Fruit fly (Drosophila melanogaster) whole organism, adult: ENCODE data around the gene Src64B.

Experiments
- CG14711 ChIP-seq: fragments of 200-800 bp; sonication (Bioruptor generic); optimal IDR thresholded peaks from 2 replicates; lab custom pipeline; 2018; ENCODE audit warnings: missing biosample characterization, mild to moderate bottlenecking, missing genetic modification characterization, moderate library complexity
- CG1620 ChIP-seq: fragments of 200-800 bp; sonication (Bioruptor generic); optimal IDR thresholded peaks from 2 replicates; lab custom pipeline; 2016; ENCODE audit warnings: missing biosample characterization, missing genetic modification characterization
- CG33017 ChIP-seq: fragments of 200-800 bp; sonication (Bioruptor generic); optimal IDR thresholded peaks from 2 replicates; lab custom pipeline; 2018; ENCODE audit warnings: missing biosample characterization, mild to moderate bottlenecking, missing genetic modification characterization, moderate library complexity
- CG7101 ChIP-seq: fragments of 200-800 bp; sonication (Bioruptor generic); optimal IDR thresholded peaks from 2 replicates; lab custom pipeline; 2018; ENCODE audit warnings: missing biosample characterization, mild to moderate bottlenecking, missing genetic modification characterization, moderate library complexity
- Hr96 ChIP-seq: fragments of 200-800 bp; sonication (Bioruptor generic); optimal IDR thresholded peaks from 2 replicates; lab custom pipeline; 2016; ENCODE audit warnings: missing biosample characterization, missing genetic modification characterization
- cic ChIP-seq: fragments of 200-800 bp; sonication (Bioruptor generic); optimal IDR thresholded peaks from 2 replicates; lab custom pipeline; 2017; ENCODE audit warnings: missing biosample characterization, mild to moderate bottlenecking, missing genetic modification characterization, moderate library complexity
- kay ChIP-seq: fragments of 200-800 bp; sonication (Bioruptor generic); peaks from one replicate; lab custom pipeline; 2016; ENCODE audit warnings: missing biosample characterization, missing genetic modification characterization, borderline replicate concordance
- ovo ChIP-seq: fragments of 200-800 bp; sonication (Bioruptor generic); optimal IDR thresholded peaks from 2 replicates; lab custom pipeline; 2016; ENCODE audit warnings: missing biosample characterization, missing genetic modification characterization
- pad ChIP-seq: fragments of 200-800 bp; sonication (Bioruptor generic); optimal IDR thresholded peaks from 3 replicates; lab custom pipeline; 2017; ENCODE audit warnings: missing biosample characterization, missing genetic modification characterization, mild to moderate bottlenecking, moderate library complexity, missing genetic modification reagents
- tj ChIP-seq: fragments of 200-800 bp; sonication (Bioruptor generic); optimal IDR thresholded peaks from 3 replicates; lab custom pipeline; 2017; ENCODE audit warnings: missing biosample characterization, mild to moderate bottlenecking, missing genetic modification characterization, moderate library complexity
- toe ChIP-seq: fragments of 200-800 bp; sonication (Bioruptor generic); optimal IDR thresholded peaks from 2 replicates; lab custom pipeline; 2016; ENCODE audit warnings: missing biosample characterization, missing genetic modification characterization

dm6 chr3L:4667289-4667688 is 41.3 kb upstream of the Src64B start, which contains the start of gene CG32236:
- TF ChIP-seq kay (GFP tag; lab: Kevin White, UChicago) = no peak
- TF ChIP-seq toe (GFP tag; lab: Kevin White, UChicago) = no peak
- no peak for TF ChIP-seq ovo (GFP tag; lab: Kevin White, UChicago)
- TF ChIP-seq tj (GFP tag; lab: Kevin White, UChicago) = no peak
- TF ChIP-seq CG1620 = no peak
- no peak for TF ChIP-seq CG7101 (tag; lab: Kevin White, UChicago)
- TF ChIP-seq CG33017 = no peak
- TF ChIP-seq Hr96 = no peak
- TF ChIP-seq pad (GFP tag; lab: Kevin White, UChicago) = no peak
- no peak for TF ChIP-seq cic
- no peak for TF ChIP-seq CG14711 (tag; lab: Kevin White, UChicago)
